Fruit fly (Drosophila melanogaster) whole organism, embryonic: ENCODE results near the gene MED15.

ENCODE experiments used
- Adf1 ChIP-seq: fragments of 200-800 bp; sonication (Bioruptor generic); IDR thresholded peaks from 2 replicates; pipeline ENCODE4 v1.3.6; 2022; ENCODE audit warnings: missing biosample characterization, missing genetic modification characterization
- Aef1 ChIP-seq: fragments of 200-800 bp; sonication (Bioruptor generic); IDR thresholded peaks from 3 replicates; pipeline ENCODE4 v1.3.6; 2022; ENCODE audit warnings: missing biosample characterization, missing genetic modification characterization
- BEAF-32 ChIP-seq: fragments of 200-800 bp; sonication (Bioruptor generic); optimal IDR thresholded peaks from 3 replicates; lab custom pipeline; 2017; ENCODE audit warnings: missing biosample characterization, missing genetic modification characterization, mild to moderate bottlenecking, moderate library complexity, missing genetic modification reagents
- CG13894 ChIP-seq: fragments of 200-800 bp; sonication (Bioruptor generic); optimal IDR thresholded peaks from 3 replicates; lab custom pipeline; 2018; ENCODE audit warnings: missing biosample characterization, mild to moderate bottlenecking, missing genetic modification characterization, moderate library complexity
- CG15479 ChIP-seq: fragments of 200-800 bp; sonication (Bioruptor generic); optimal IDR thresholded peaks from 3 replicates; lab custom pipeline; 2019; ENCODE audit warnings: missing biosample characterization, mild to moderate bottlenecking, missing genetic modification characterization, moderate library complexity
- CG15696 ChIP-seq: fragments of 200-800 bp; sonication (Bioruptor generic); optimal IDR thresholded peaks from 2 replicates; lab custom pipeline; 2019; ENCODE audit warnings: missing biosample characterization, mild to moderate bottlenecking, missing genetic modification characterization, moderate library complexity
- CG2120 ChIP-seq: fragments of 200-800 bp; sonication (Bioruptor generic); optimal IDR thresholded peaks from 3 replicates; lab custom pipeline; 2016; ENCODE audit warnings: missing biosample characterization, missing genetic modification characterization
- CG31365 ChIP-seq: fragments of 200-800 bp; sonication (Bioruptor generic); optimal IDR thresholded peaks from 2 replicates; lab custom pipeline; 2018; ENCODE audit warnings: missing biosample characterization, mild to moderate bottlenecking, missing genetic modification characterization
- CG3163 ChIP-seq: fragments of 200-800 bp; sonication (Bioruptor generic); optimal IDR thresholded peaks from 3 replicates; lab custom pipeline; 2016; ENCODE audit warnings: missing biosample characterization, missing genetic modification characterization
- CG33213 ChIP-seq: fragments of 200-800 bp; sonication (Bioruptor generic); optimal IDR thresholded peaks from 3 replicates; lab custom pipeline; 2016; ENCODE audit warnings: missing biosample characterization, missing genetic modification characterization
- CG3847 ChIP-seq: fragments of 200-800 bp; sonication (Bioruptor generic); IDR thresholded peaks from 2 replicates; pipeline ENCODE4 v1.3.6; 2022; ENCODE audit warnings: missing biosample characterization, missing genetic modification characterization
- CG4360 ChIP-seq: fragments of 200-800 bp; sonication (Bioruptor generic); IDR thresholded peaks from 2 replicates; pipeline ENCODE4 v1.3.6; 2022; ENCODE audit warnings: missing biosample characterization, missing genetic modification characterization
- CG4404 ChIP-seq: fragments of 200-800 bp; sonication (Bioruptor generic); IDR thresholded peaks from 2 replicates; pipeline ENCODE4 v1.3.6; 2022; ENCODE audit warnings: missing biosample characterization, missing genetic modification characterization
- CG7357 ChIP-seq: fragments of 200-800 bp; sonication (Bioruptor generic); IDR thresholded peaks from 3 replicates; pipeline ENCODE4 v1.3.6; 2022; ENCODE audit warnings: missing biosample characterization, missing genetic modification characterization
- D ChIP-seq, 2 experiments: fragments of 200-800 bp in 1 of 2; fragments of >200 bp in 1 of 2; sonication (Bioruptor generic) in 1 of 2; optimal IDR thresholded peaks; 2 replicates in 1 of 2; 3 replicates in 1 of 2; lab custom pipeline; 2017; ENCODE audit warnings: mild to moderate bottlenecking in 1 of 2, missing biosample characterization in 1 of 2, missing genetic modification characterization in 1 of 2, missing genetic modification reagents in 1 of 2
- E2f1 ChIP-seq: fragments of 200-800 bp; sonication (Bioruptor generic); IDR thresholded peaks from 2 replicates; pipeline ENCODE4 v1.3.6; 2022; ENCODE audit warnings: missing biosample characterization, missing genetic modification characterization
- Hmx ChIP-seq: fragments of 200-800 bp; sonication (Bioruptor generic); optimal IDR thresholded peaks from 2 replicates; lab custom pipeline; 2016; ENCODE audit warnings: missing biosample characterization, missing genetic modification characterization
- Hr78 ChIP-seq, 2 experiments: fragments of 200-800 bp in 1 of 2; fragments of >200 bp in 1 of 2; sonication (Bioruptor generic) in 1 of 2; optimal IDR thresholded peaks; 2 replicates each; lab custom pipeline; 2017 to 2019; ENCODE audit warnings: missing biosample characterization in 2 of 2, missing genetic modification characterization in 2 of 2, mild to moderate bottlenecking in 1 of 2, moderate library complexity in 1 of 2
- Oaz ChIP-seq: fragments of 200-800 bp; sonication (Bioruptor generic); IDR thresholded peaks from 2 replicates; pipeline ENCODE4 v1.3.6; 2022; ENCODE audit warnings: missing biosample characterization, missing genetic modification characterization
- Ssrp ChIP-seq: fragments of 200-800 bp; sonication (Bioruptor generic); optimal IDR thresholded peaks from 2 replicates; lab custom pipeline; 2018; ENCODE audit warnings: missing biosample characterization, mild to moderate bottlenecking, missing genetic modification characterization, moderate library complexity
- Tbp ChIP-seq: fragments of >200 bp; optimal IDR thresholded peaks from 2 replicates; lab custom pipeline; 2018; ENCODE audit warnings: missing biosample characterization, missing genetic modification characterization
- Trl ChIP-seq, 3 experiments: fragments of >200 bp in 2 of 3; fragments of 200-800 bp in 1 of 3; sonication (Bioruptor generic) in 1 of 3; optimal IDR thresholded peaks; 2 replicates in 1 of 3; 3 replicates in 2 of 3; lab custom pipeline; 2016 to 2017; ENCODE audit warnings: missing biosample characterization in 1 of 3, missing genetic modification characterization in 1 of 3
- cg ChIP-seq: fragments of 200-800 bp; sonication (Bioruptor generic); optimal IDR thresholded peaks from 3 replicates; lab custom pipeline; 2019; ENCODE audit warnings: missing biosample characterization, mild to moderate bottlenecking, missing genetic modification characterization, moderate library complexity
- chinmo ChIP-seq: fragments of 200-800 bp; sonication (Bioruptor generic); IDR thresholded peaks from 4 replicates; pipeline ENCODE4 v1.3.6; 2022; ENCODE audit warnings: missing biosample characterization, missing genetic modification characterization; ENCODE audit not compliant: partially characterized antibody
- chm ChIP-seq: fragments of 200-800 bp; sonication (Bioruptor generic); IDR thresholded peaks from 2 replicates; pipeline ENCODE4 v1.3.6; 2022; ENCODE audit warnings: missing biosample characterization, missing genetic modification characterization
- dmrt11E ChIP-seq: fragments of 200-800 bp; sonication (Bioruptor generic); optimal IDR thresholded peaks from 3 replicates; lab custom pipeline; 2018; ENCODE audit warnings: missing biosample characterization, mild to moderate bottlenecking, missing genetic modification characterization, moderate library complexity
- dpn ChIP-seq, 2 experiments: fragments of 200-800 bp; sonication (Bioruptor generic); optimal IDR thresholded peaks; 3 replicates each; lab custom pipeline; 2016; ENCODE audit warnings: missing biosample characterization in 2 of 2, missing genetic modification characterization in 2 of 2
- esg ChIP-seq: fragments of 200-800 bp; sonication (Bioruptor generic); conservative IDR thresholded peaks from 2 replicates; pipeline ENCODE4 v1.3.6; 2022; ENCODE audit warnings: missing biosample characterization, missing genetic modification characterization
- exex ChIP-seq: fragments of 200-800 bp; sonication (Bioruptor generic); optimal IDR thresholded peaks from 4 replicates; lab custom pipeline; 2018; ENCODE audit warnings: missing biosample characterization, mild to moderate bottlenecking, missing genetic modification characterization, moderate library complexity
- fu2 ChIP-seq: fragments of 200-800 bp; sonication (Bioruptor generic); optimal IDR thresholded peaks from 2 replicates; lab custom pipeline; 2016; ENCODE audit warnings: missing biosample characterization, missing genetic modification characterization
- gt ChIP-seq: fragments of 200-800 bp; sonication (Bioruptor generic); IDR thresholded peaks from 2 replicates; pipeline ENCODE4 v1.3.6; 2022; ENCODE audit warnings: missing biosample characterization, missing genetic modification characterization
- hth ChIP-seq: fragments of >200 bp; optimal IDR thresholded peaks from 2 replicates; lab custom pipeline; 2017; ENCODE audit warnings: inconsistent platforms
- inv ChIP-seq: fragments of 200-800 bp; sonication (Bioruptor generic); IDR thresholded peaks from 2 replicates; pipeline ENCODE4 v1.3.6; 2022; ENCODE audit warnings: missing biosample characterization, missing genetic modification characterization; ENCODE audit not compliant: partially characterized antibody
- jigr1 ChIP-seq: fragments of 200-800 bp; sonication (Bioruptor generic); IDR thresholded peaks from 3 replicates; pipeline ENCODE4 v1.3.6; 2022; ENCODE audit warnings: missing biosample characterization, missing genetic modification characterization
- ken ChIP-seq: fragments of 200-800 bp; sonication (Bioruptor generic); IDR thresholded peaks from 3 replicates; pipeline ENCODE4 v1.3.6; 2022; ENCODE audit warnings: missing biosample characterization, missing genetic modification characterization
- kni ChIP-seq: fragments of 200-800 bp; sonication (Bioruptor generic); optimal IDR thresholded peaks from 3 replicates; lab custom pipeline; 2017; ENCODE audit warnings: mild to moderate bottlenecking, missing biosample characterization, missing genetic modification reagents, missing genetic modification characterization
- lab ChIP-seq: fragments of 200-800 bp; sonication (Bioruptor generic); optimal IDR thresholded peaks from 3 replicates; lab custom pipeline; 2017; ENCODE audit warnings: missing biosample characterization, missing genetic modification characterization, mild to moderate bottlenecking, moderate library complexity, missing genetic modification reagents
- nerfin-1 ChIP-seq: fragments of 200-800 bp; sonication (Bioruptor generic); optimal IDR thresholded peaks from 3 replicates; lab custom pipeline; 2019; ENCODE audit warnings: missing biosample characterization, mild to moderate bottlenecking, missing genetic modification characterization, moderate library complexity
- sd ChIP-seq: fragments of 200-800 bp; sonication (Bioruptor generic); optimal IDR thresholded peaks from 3 replicates; lab custom pipeline; 2018; ENCODE audit warnings: missing biosample characterization, mild to moderate bottlenecking, missing genetic modification characterization, moderate library complexity
- sens ChIP-seq: fragments of 200-800 bp; sonication (Bioruptor generic); peaks from one replicate; lab custom pipeline; 2016; ENCODE audit warnings: missing biosample characterization, missing genetic modification characterization
- stc ChIP-seq: fragments of 200-800 bp; sonication (Bioruptor generic); IDR thresholded peaks from 2 replicates; pipeline ENCODE4 v1.3.6; 2022; ENCODE audit warnings: missing biosample characterization, missing genetic modification characterization
- tgo ChIP-seq: fragments of 200-800 bp; sonication (Bioruptor generic); IDR thresholded peaks from 3 replicates; pipeline ENCODE4 v1.3.6; 2022; ENCODE audit warnings: missing biosample characterization, missing genetic modification characterization

The MED15 gene

DNA sequence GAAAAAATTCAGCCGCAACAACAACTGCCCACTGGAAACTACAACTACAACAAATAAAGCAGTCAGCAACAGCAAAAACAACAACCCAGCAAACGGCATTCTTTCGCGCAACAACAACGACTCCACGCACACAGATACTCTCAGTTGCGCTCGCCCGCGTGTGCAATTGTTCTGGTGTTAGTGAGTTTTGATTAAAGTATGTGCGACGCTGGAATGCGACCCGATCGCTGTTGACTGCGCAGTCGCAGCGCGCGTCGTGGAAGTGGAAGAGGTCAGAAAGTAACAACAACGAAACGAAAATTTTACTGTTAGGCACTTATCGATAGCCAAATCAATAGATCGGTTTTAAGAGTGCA is 41.2 kb upstream of the MED15 start:
- TF ChIP-seq cg (GFP tag; lab: Kevin White, UChicago) (peak; percentile 86), nerfin-1 (tag; lab: Kevin White, UChicago) (peak; percentile 66), gt (GFP tag; lab: Robert Waterston, UW) (no peak), D (optimal IDR thresholded peaks at IDR 0.05; lab: Kevin White, UChicago) (peak; percentile 4), D (GFP tag; optimal IDR thresholded peaks at IDR 0.05; lab: Kevin White, UChicago) (no peak), Trl (optimal IDR thresholded peaks at IDR 0.05; lab: Kevin White, UChicago) (peak in 1 of 2 experiments; percentile 6), Trl (GFP tag; optimal IDR thresholded peaks at IDR 0.05; lab: Kevin White, UChicago) (no peak), chinmo (GFP tag; lab: Robert Waterston, UW) (peak; percentile 94; the same call in 3 of the 4 replicates), kni (peak; percentile 29), Oaz (GFP tag; lab: Robert Waterston, UW) (no peak), ken (GFP tag; lab: Robert Waterston, UW) (no peak), CG31365 (no peak), dpn (GFP tag; optimal IDR thresholded peaks at IDR 0.05; lab: Kevin White, UChicago) (no peak), sd (tag; lab: Kevin White, UChicago) (peak; percentile 100), CG4360 (peak; percentile 97), hth (no peak), fu2 (no peak), jigr1 (GFP tag; lab: Robert Waterston, UW) (no peak), Aef1 (peak; percentile 76), CG7357 (GFP tag; lab: Robert Waterston, UW) (no peak), Adf1 (peak; percentile 89), lab (GFP tag; lab: Kevin White, UChicago) (no peak), inv (GFP tag; lab: Robert Waterston, UW) (no peak), esg (no peak), CG15479 (GFP tag; lab: Kevin White, UChicago) (peak; percentile 72), E2f1 (GFP tag; lab: Robert Waterston, UW) (no peak), chm (GFP tag; lab: Robert Waterston, UW) (0 out of 2 replicates have a peak, but pooled peaks have one; percentile 42), CG15696 (tag; lab: Kevin White, UChicago) (no peak), Hr78 (GFP tag; optimal IDR thresholded peaks at IDR 0.05; lab: Kevin White, UChicago) (peak in 1 of 2 experiments; percentile 98)

DNA sequence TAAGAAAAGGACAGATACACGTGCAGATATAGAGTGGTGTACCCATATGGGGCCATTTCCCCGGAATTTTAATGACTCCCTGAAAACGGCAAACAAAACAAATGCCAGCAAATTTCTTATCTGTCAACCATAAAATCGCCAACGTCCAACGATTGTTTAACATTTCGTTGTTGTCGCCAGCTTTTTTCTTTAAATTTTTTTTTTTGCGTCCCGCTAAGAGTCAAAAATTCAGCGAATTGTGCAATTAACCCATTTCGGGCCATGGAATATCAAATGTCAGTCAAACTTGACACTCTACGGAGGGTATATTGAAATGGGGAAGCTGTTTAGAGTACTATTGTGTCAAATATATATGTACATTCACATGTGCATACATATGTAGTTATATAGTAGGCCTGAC is 40.7 kb upstream of the MED15 start:
- TF ChIP-seq BEAF-32 (GFP tag; lab: Kevin White, UChicago), result no peak
- TF ChIP-seq sens (GFP tag; lab: Kevin White, UChicago), result peak; percentile 21
- peak; percentile 5 for TF ChIP-seq exex

DNA sequence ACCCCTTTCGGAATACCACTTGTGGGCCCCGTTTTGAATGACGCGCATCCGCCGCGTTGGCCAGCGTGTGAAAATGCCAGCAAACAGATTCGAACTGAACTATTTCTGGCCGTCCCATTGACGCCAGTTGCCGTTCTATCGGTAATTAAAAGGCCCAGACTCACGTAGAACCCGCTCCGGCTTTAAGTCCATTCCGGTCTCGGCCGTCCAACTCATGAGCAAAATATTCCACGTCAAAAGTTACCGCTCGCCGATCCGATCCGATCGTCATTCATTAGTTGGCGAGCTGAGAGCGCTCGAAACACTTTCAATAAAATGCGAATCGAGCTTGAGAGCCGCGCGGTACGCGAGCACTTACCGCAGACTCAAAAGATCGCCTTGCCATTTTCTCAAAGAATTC is 38.4 kb upstream of the MED15 start:
- TF ChIP-seq dpn (GFP tag; optimal IDR thresholded peaks at IDR 0.05; lab: Kevin White, UChicago) (no peak), CG4404 (GFP tag; lab: Robert Waterston, UW) (no peak), tgo (GFP tag; lab: Robert Waterston, UW) (no peak), CG2120 (GFP tag; lab: Kevin White, UChicago) (no peak), chinmo (GFP tag; lab: Robert Waterston, UW) (0 out of 4 replicates have a peak, but pooled peaks have one; percentile 52), stc (GFP tag; lab: Robert Waterston, UW) (no peak), Ssrp (tag; lab: Kevin White, UChicago) (no peak), Tbp (GFP tag; lab: Kevin White, UChicago) (no peak), CG3163 (GFP tag; lab: Kevin White, UChicago) (no peak), sd (tag; lab: Kevin White, UChicago) (peak; percentile 53), ken (GFP tag; lab: Robert Waterston, UW) (no peak), Hmx (no peak), dmrt11E (no peak), CG13894 (tag; lab: Kevin White, UChicago) (peak; percentile 89), CG33213 (GFP tag; lab: Kevin White, UChicago) (no peak), CG3847 (GFP tag; lab: Robert Waterston, UW) (no peak)
